Fruit fly (Drosophila melanogaster): Measurements from ENCODE around the gene Amacr.

Amacr gene

DNA sequence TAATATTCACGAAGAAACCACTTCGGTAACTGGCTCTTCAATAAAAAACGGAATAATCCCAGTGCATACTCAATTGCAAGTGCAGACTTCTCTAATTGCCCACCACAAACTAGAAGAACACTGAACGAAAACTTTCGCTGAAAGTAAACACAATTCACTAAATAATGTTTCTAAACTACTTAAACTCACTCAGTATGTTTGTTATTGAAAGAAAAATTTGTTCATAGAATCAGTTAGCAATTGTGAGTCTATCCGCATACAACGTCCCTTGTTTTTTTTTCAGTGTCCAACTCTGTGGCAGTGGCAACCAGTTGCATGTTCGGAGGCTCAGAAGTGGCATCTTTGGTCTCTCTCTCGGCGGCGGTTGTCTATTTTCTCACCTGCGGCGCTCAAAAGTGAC lies 30.7 kb downstream of the Amacr start:
- TF ChIP-seq CG1620 (GFP tag; optimal IDR thresholded peaks at IDR 0.05): no peak
- TF ChIP-seq pad (GFP tag; optimal IDR thresholded peaks at IDR 0.05): no peak
- no peak for TF ChIP-seq Crg-1 (GFP tag; optimal IDR thresholded peaks at IDR 0.05)

DNA sequence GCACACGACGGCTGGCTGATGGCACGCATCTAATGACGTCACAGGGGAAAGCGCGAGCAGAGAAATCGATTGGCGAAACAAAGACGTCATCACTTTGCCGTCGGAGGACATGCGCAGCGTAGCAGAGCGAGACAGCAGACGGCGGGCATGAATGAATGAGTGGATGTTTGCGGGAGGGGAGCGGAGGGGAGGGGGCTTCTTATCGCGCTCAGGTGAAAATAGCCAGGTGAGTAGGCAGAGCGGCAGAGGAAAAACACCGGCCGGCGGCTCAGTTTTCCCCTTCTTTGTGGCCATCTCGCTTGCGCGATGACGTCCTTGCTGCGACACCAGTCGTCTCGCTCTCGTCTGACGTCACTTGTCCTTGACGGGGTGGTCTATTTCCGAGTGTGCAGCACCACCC lies 32.1 kb downstream of the Amacr start:
- TF ChIP-seq CG11617 (GFP tag; optimal IDR thresholded peaks at IDR 0.05) (no peak), pad (GFP tag; optimal IDR thresholded peaks at IDR 0.05) (peak; percentile 94), cic (GFP tag; optimal IDR thresholded peaks at IDR 0.05) (peak; percentile 91)

DNA sequence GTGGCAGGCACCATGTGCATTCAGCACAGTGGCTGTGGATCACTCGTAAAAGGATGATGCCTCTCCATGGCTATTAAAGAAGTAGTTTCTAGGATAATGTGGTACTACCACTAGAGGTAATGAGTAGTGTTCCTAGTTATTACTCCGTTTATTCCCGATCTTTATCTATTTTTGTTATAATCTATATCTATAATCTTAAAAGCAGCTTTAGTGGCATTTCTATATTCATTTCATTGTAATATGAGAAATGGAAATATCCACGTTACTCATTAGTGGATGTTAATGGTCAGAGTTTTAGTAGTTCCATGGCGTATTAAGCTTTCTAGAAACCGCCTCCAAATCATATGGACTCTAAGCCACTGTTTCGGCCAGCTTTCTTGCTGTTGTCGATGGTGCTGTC lies 35.4 kb downstream of the Amacr start:
- TF ChIP-seq CG5204 (GFP tag; optimal IDR thresholded peaks at IDR 0.05) (no peak), toe (GFP tag; optimal IDR thresholded peaks at IDR 0.05) (no peak), CG33017 (tag; optimal IDR thresholded peaks at IDR 0.05) (no peak), bab1 (GFP tag; optimal IDR thresholded peaks at IDR 0.05) (no peak), CG7101 (tag; optimal IDR thresholded peaks at IDR 0.05) (no peak), cic (GFP tag; optimal IDR thresholded peaks at IDR 0.05) (no peak), Crg-1 (GFP tag; optimal IDR thresholded peaks at IDR 0.05) (no peak), pad (GFP tag; optimal IDR thresholded peaks at IDR 0.05) (no peak)

DNA sequence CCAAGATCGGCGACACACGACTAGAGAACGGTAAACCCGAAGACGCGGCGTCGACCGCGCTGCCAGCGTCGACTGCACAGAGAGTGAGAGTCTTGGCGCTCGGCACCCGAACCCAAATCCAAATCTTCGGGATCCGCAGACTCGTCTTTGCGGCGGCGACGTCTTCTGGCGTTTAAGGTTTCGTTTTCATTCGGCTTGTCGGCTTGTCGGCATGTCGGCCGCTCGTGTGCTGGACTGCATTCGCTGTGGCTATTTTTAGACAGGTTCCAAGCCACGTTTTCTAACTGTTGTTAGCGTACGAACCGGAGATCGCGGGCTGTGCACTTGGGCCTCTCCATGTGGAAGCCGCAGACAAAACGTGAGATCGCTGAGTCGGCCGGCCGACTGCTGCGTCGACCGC lies 36.1 kb downstream of the Amacr start:
- TF ChIP-seq cnc (optimal IDR thresholded peaks at IDR 0.05): no peak
- TF ChIP-seq CG14711 (tag; optimal IDR thresholded peaks at IDR 0.05): no peak
- no peak for TF ChIP-seq CG1620 (GFP tag; optimal IDR thresholded peaks at IDR 0.05)
- no peak for TF ChIP-seq Clk (GFP tag; optimal IDR thresholded peaks at IDR 0.05)
- TF ChIP-seq CG33017 (tag; optimal IDR thresholded peaks at IDR 0.05): no peak
- peak; percentile 89 for TF ChIP-seq ovo (GFP tag; optimal IDR thresholded peaks at IDR 0.05)
- no peak for TF ChIP-seq CG7101 (tag; optimal IDR thresholded peaks at IDR 0.05)
- peak; percentile 77 for TF ChIP-seq cic (GFP tag; optimal IDR thresholded peaks at IDR 0.05)
- TF ChIP-seq Mnt (GFP tag; optimal IDR thresholded peaks at IDR 0.05): peak; percentile 27
- no peak for TF ChIP-seq CG5204 (GFP tag; optimal IDR thresholded peaks at IDR 0.05)
- TF ChIP-seq tj (GFP tag; optimal IDR thresholded peaks at IDR 0.05): peak; percentile 13
- TF ChIP-seq toe (GFP tag; optimal IDR thresholded peaks at IDR 0.05): no peak
- no peak for TF ChIP-seq CG11617 (GFP tag; optimal IDR thresholded peaks at IDR 0.05)
- TF ChIP-seq bab1 (GFP tag; optimal IDR thresholded peaks at IDR 0.05): peak; percentile 8
- TF ChIP-seq CG12768 (GFP tag; optimal IDR thresholded peaks at IDR 0.05): peak; percentile 14
- TF ChIP-seq CG7045 (GFP tag; optimal IDR thresholded peaks at IDR 0.05): no peak
- no peak for TF ChIP-seq kay (GFP tag; ENCODE audit: borderline replicate concordance)
- no peak for TF ChIP-seq Crg-1 (GFP tag; optimal IDR thresholded peaks at IDR 0.05)
- no peak for TF ChIP-seq pad (GFP tag; optimal IDR thresholded peaks at IDR 0.05)
- TF ChIP-seq Hr96 (GFP tag; optimal IDR thresholded peaks at IDR 0.05): peak; percentile 3

DNA sequence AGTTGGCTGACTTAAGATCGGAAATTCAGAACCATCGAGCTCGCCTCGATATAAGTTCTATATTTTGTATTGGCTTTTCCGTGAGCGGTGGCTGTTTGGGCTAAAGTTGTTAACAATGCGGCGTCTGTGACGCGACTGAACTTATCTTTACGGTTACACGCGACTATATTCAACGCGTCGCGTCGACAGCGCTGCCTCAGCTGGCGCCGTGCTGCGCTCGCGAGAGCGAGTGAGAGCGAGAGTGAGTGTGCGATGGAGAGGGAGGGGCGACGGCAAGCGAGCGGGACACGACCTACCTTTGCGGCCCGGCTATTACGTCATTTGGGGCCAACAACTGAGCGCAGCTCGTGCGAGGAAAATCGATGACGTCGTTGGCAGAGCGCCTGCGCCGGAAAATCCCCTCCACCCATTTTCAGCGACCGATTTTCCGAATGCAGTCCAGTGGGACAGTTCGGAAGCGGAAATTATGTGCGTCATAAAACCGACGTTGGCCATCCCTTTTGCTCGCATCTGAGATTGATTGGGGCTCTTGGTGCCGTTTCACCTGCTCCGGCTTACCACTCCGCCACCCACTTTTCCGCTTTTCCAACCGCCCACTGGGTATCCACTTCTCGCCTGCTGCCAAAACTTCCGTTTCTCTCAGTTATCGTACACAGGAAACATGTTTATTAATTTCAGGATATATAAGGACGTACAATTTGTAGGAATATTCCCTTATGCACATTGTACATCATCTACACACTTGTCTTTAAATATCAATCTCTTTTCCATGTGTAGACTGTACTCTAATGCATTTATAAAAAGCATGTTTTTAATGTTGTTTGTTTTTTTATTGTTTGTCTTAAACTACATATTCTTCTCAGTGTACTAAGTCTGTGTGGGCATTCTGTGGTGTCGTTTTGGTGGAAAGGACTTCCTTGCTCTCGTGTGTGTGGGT lies 37.4 kb downstream of the Amacr start, which contains the start of gene Hr38:
TSS of gene Hr38 (minus strand) at position 121 of the 937 bp plus-strand sequence.
- TF ChIP-seq CG12768 (GFP tag; optimal IDR thresholded peaks at IDR 0.05) (peak; percentile 35), bab1 (GFP tag; optimal IDR thresholded peaks at IDR 0.05) (peak; percentile 1), CG5204 (GFP tag; optimal IDR thresholded peaks at IDR 0.05) (no peak), CG11617 (GFP tag; optimal IDR thresholded peaks at IDR 0.05) (no peak), CG33017 (tag; optimal IDR thresholded peaks at IDR 0.05) (peak; percentile 40), ovo (GFP tag; optimal IDR thresholded peaks at IDR 0.05) (no peak), Hr96 (GFP tag; optimal IDR thresholded peaks at IDR 0.05) (peak; percentile 31), CG1620 (GFP tag; optimal IDR thresholded peaks at IDR 0.05) (no peak), cic (GFP tag; optimal IDR thresholded peaks at IDR 0.05) (peak; percentile 56), CG14711 (tag; optimal IDR thresholded peaks at IDR 0.05) (peak; percentile 22), pad (GFP tag; optimal IDR thresholded peaks at IDR 0.05) (no peak), CG7045 (GFP tag; optimal IDR thresholded peaks at IDR 0.05) (peak; percentile 49), tj (GFP tag; optimal IDR thresholded peaks at IDR 0.05) (no peak), kay (GFP tag; ENCODE audit: borderline replicate concordance) (peak; percentile 73), CG7101 (tag; optimal IDR thresholded peaks at IDR 0.05) (no peak), Clk (GFP tag; optimal IDR thresholded peaks at IDR 0.05) (no peak), toe (GFP tag; optimal IDR thresholded peaks at IDR 0.05) (peak; percentile 10), Mnt (GFP tag; optimal IDR thresholded peaks at IDR 0.05) (peak; percentile 49), Crg-1 (GFP tag; optimal IDR thresholded peaks at IDR 0.05) (no peak), cnc (optimal IDR thresholded peaks at IDR 0.05) (no peak)

DNA sequence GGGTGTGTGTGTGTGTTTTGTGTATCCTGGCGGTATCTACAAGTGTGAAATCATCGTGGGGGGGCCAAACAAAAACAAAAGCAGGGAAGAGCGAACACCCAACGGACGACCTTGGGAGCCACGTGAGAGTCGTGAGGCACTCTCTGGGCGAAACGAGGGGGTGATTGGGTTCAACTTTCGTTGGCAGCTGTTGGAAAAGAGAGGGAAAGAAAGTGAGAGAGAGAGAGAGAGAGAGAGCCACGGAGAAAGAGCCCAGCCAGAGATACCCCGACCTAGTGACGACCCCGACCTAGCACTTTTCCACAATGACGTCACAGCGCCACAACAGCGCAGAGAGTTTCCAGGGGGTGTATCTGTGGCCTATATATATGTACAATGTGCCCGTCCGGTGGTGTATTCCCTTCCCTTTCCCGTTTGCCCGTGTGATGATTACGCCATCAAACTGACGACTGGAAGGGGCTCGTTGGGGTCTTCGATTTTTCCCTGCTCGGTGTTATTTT lies 46.2 kb downstream of the Amacr start:
- no peak for TF ChIP-seq Mnt (GFP tag; optimal IDR thresholded peaks at IDR 0.05)
- TF ChIP-seq CG33017 (tag; optimal IDR thresholded peaks at IDR 0.05): no peak
- TF ChIP-seq CG7045 (GFP tag; optimal IDR thresholded peaks at IDR 0.05): no peak
